Worm (Caenorhabditis elegans) whole organism, L4 larva: ENCODE data around the gene nlp-41.

Experiments
- R02D3.7 ChIP-seq: fragments of 150-350 bp; sonication (generic microtip); optimal IDR thresholded peaks from 3 replicates; lab custom pipeline; 2014; ENCODE audit warnings: missing biosample characterization, missing genetic modification characterization
- aha-1 ChIP-seq: fragments of 150-350 bp; peaks from one replicate; lab custom pipeline; 2014; ENCODE audit warnings: missing biosample characterization, missing genetic modification characterization
- cey-2 ChIP-seq: sonication (generic microtip); optimal IDR thresholded peaks from 3 replicates; lab custom pipeline; 2017; ENCODE audit warnings: missing genetic modification characterization, mild to moderate bottlenecking, missing compliant biosample characterization, antibody characterized with exemption, borderline replicate concordance; ENCODE audit not compliant: insufficient read depth
- fkh-10 ChIP-seq: fragments of 150-350 bp; optimal IDR thresholded peaks from 2 replicates; lab custom pipeline; 2014; ENCODE audit warnings: missing biosample characterization, missing genetic modification reagents, missing genetic modification characterization
- lin-15B ChIP-seq: fragments of 150-350 bp; sonication (generic microtip); optimal IDR thresholded peaks from 3 replicates; lab custom pipeline; 2014; ENCODE audit warnings: missing biosample characterization, missing genetic modification characterization
- lir-3 ChIP-seq: sonication (generic microtip); optimal IDR thresholded peaks from 2 replicates; lab custom pipeline; 2016; ENCODE audit warnings: mild to moderate bottlenecking, missing genetic modification characterization, missing compliant biosample characterization
- nhr-76 ChIP-seq: fragments of 150-350 bp; optimal IDR thresholded peaks from 2 replicates; lab custom pipeline; 2014; ENCODE audit warnings: missing biosample characterization, missing genetic modification characterization
- saeg-2 ChIP-seq: fragments of 200-800 bp; sonication (Bioruptor generic); IDR thresholded peaks from 2 replicates; pipeline ENCODE4 v1.3.6; 2022; ENCODE audit warnings: missing genetic modification reagents, missing genetic modification characterization, missing compliant biosample characterization
- spr-1 ChIP-seq: sonication (generic microtip); optimal IDR thresholded peaks from 2 replicates; lab custom pipeline; 2016; ENCODE audit warnings: mild to moderate bottlenecking, missing genetic modification characterization, missing compliant biosample characterization
- unc-62 ChIP-seq, 3 experiments: fragments of 150-350 bp in 1 of 3; sonication (generic microtip); optimal IDR thresholded peaks in 2 of 3; peaks in 1 of 3; 1 replicate in 1 of 3; 2 replicates in 2 of 3; lab custom pipeline; 2014 to 2017; ENCODE audit warnings: missing biosample characterization in 3 of 3, missing genetic modification characterization in 3 of 3, missing genetic modification reagents in 3 of 3, missing genotype in 1 of 3
- zfp-3 ChIP-seq: fragments of 200-800 bp; sonication (Bioruptor generic); conservative IDR thresholded peaks from 2 replicates; pipeline ENCODE4 v1.3.6; 2022; ENCODE audit warnings: missing genetic modification reagents, missing genetic modification characterization, missing compliant biosample characterization

ce11 chrII:14515017-14515416 is 35.7 kb upstream of the nlp-41 start, which contains the start of gene K10H10.9:
- TF ChIP-seq spr-1 (tag; lab: Kevin White, UChicago) = no peak
- no peak for TF ChIP-seq saeg-2 (GFP tag; lab: Robert Waterston, UW)
- TF ChIP-seq fkh-10 (GFP tag; lab: Kevin White, UChicago) = no peak
- no peak for TF ChIP-seq lir-3 (tag; lab: Kevin White, UChicago)
- TF ChIP-seq aha-1 (tag; lab: Kevin White, UChicago) = no peak
- no peak for TF ChIP-seq cey-2
- TF ChIP-seq unc-62 (GFP tag; optimal IDR thresholded peaks at IDR 0.05 in 1 of 2; lab: Kevin White, UChicago) = no peak
- no peak for TF ChIP-seq unc-62 (tag; optimal IDR thresholded peaks at IDR 0.05; lab: Kevin White, UChicago)
- TF ChIP-seq nhr-76 = no peak
- no peak for TF ChIP-seq lin-15B (tag; lab: Kevin White, UChicago)
- TF ChIP-seq zfp-3 = no peak
- no peak for TF ChIP-seq R02D3.7 (tag; lab: Kevin White, UChicago)
